Worm (Caenorhabditis elegans): ENCODE results near the gene ncx-5.

- TF ChIP-seq flt-1 (GFP tag; IDR thresholded peaks at IDR 0.05) (no peak), klf-2 (GFP tag; conservative IDR thresholded peaks at IDR 0.05) (no peak), ztf-23 (GFP tag; IDR thresholded peaks at IDR 0.05) (no peak), cog-1 (tag; optimal IDR thresholded peaks at IDR 0.05) (no peak), T22C8.4 (GFP tag; IDR thresholded peaks at IDR 0.05) (no peak)
Observed at ce11 chrV:10464746-10465145, 25.2 kb downstream of the ncx-5 start.

Data from whole organism, midembryonic.